Worm (Caenorhabditis elegans) whole organism, mixed stage, embryonic: ENCODE measurements around the gene rhr-1.
A peak's percentile ranks its signal among the peaks of the same experiment; 100 is the strongest.

Source experiments
- M03D4.4 ChIP-seq: sonication (generic microtip); optimal IDR thresholded peaks from 2 replicates; lab custom pipeline; 2017; ENCODE audit warnings: mild to moderate bottlenecking, missing genetic modification characterization, missing compliant biosample characterization
- blmp-1 ChIP-seq: fragments of 150-350 bp; optimal IDR thresholded peaks from 2 replicates; lab custom pipeline; 2014; ENCODE audit warnings: missing biosample characterization, missing genetic modification characterization
- ceh-43 ChIP-seq: fragments of 200-800 bp; sonication (Bioruptor generic); optimal IDR thresholded peaks from 2 replicates; lab custom pipeline; 2018; ENCODE audit warnings: mild to moderate bottlenecking, missing genetic modification characterization, moderate library complexity, missing compliant biosample characterization
- ceh-83 ChIP-seq: fragments of 200-800 bp; sonication (Bioruptor generic); optimal IDR thresholded peaks from 2 replicates; lab custom pipeline; 2018; ENCODE audit warnings: mild to moderate bottlenecking, missing genetic modification characterization, missing compliant biosample characterization
- ces-1 ChIP-seq: fragments of 150-350 bp; optimal IDR thresholded peaks from 2 replicates; lab custom pipeline; 2014; ENCODE audit warnings: missing biosample characterization, missing genetic modification reagents, missing genetic modification characterization
- cnd-1 ChIP-seq: fragments of 200-800 bp; sonication (Bioruptor generic); optimal IDR thresholded peaks from 2 replicates; lab custom pipeline; 2018; ENCODE audit warnings: mild to moderate bottlenecking, missing genetic modification characterization, missing compliant biosample characterization
- drap-1 ChIP-seq: fragments of 200-800 bp; sonication (Bioruptor generic); optimal IDR thresholded peaks from 3 replicates; lab custom pipeline; 2018; ENCODE audit warnings: mild to moderate bottlenecking, missing genetic modification characterization, missing compliant biosample characterization
- elt-1 ChIP-seq: sonication (generic microtip); optimal IDR thresholded peaks from 2 replicates; lab custom pipeline; 2017; ENCODE audit warnings: missing genetic modification characterization, mild to moderate bottlenecking, missing compliant biosample characterization, antibody characterized with exemption, moderate library complexity, borderline replicate concordance; ENCODE audit not compliant: insufficient read depth
- flh-1 ChIP-seq: fragments of 200-800 bp; sonication (Bioruptor generic); optimal IDR thresholded peaks from 2 replicates; lab custom pipeline; 2018; ENCODE audit warnings: mild to moderate bottlenecking, missing genetic modification characterization, moderate library complexity, missing compliant biosample characterization
- ham-2 ChIP-seq: fragments of 200-800 bp; sonication (Bioruptor generic); optimal IDR thresholded peaks from 2 replicates; lab custom pipeline; 2018; ENCODE audit warnings: mild to moderate bottlenecking, missing genetic modification characterization, missing compliant biosample characterization
- hlh-1 ChIP-seq: fragments of 150-350 bp; optimal IDR thresholded peaks from 2 replicates; lab custom pipeline; 2014; ENCODE audit warnings: missing biosample characterization, missing genetic modification reagents, missing genetic modification characterization
- lin-13 ChIP-seq: fragments of 150-350 bp; optimal IDR thresholded peaks from 2 replicates; lab custom pipeline; 2014; ENCODE audit warnings: missing biosample characterization, missing genetic modification characterization
- lin-32 ChIP-seq: fragments of 200-800 bp; sonication (Bioruptor generic); optimal IDR thresholded peaks from 2 replicates; lab custom pipeline; 2018; ENCODE audit warnings: mild to moderate bottlenecking, missing genetic modification characterization, missing compliant biosample characterization
- mab-5 ChIP-seq: fragments of 150-350 bp; optimal IDR thresholded peaks from 2 replicates; lab custom pipeline; 2014; ENCODE audit warnings: missing biosample characterization, missing genetic modification characterization
- mep-1 ChIP-seq: fragments of 150-350 bp; optimal IDR thresholded peaks from 2 replicates; lab custom pipeline; 2017; ENCODE audit warnings: missing biosample characterization, missing genetic modification reagents, missing genetic modification characterization, inconsistent platforms
- mls-2 ChIP-seq: sonication (generic microtip); optimal IDR thresholded peaks from 2 replicates; lab custom pipeline; 2016; ENCODE audit warnings: mild to moderate bottlenecking, missing genetic modification characterization, moderate library complexity, missing compliant biosample characterization
- nhr-12 ChIP-seq: fragments of 150-350 bp; optimal IDR thresholded peaks from 2 replicates; lab custom pipeline; 2014; ENCODE audit warnings: missing biosample characterization, missing genetic modification characterization
- nhr-2 ChIP-seq: fragments of 150-350 bp; optimal IDR thresholded peaks from 2 replicates; lab custom pipeline; 2014; ENCODE audit warnings: missing biosample characterization, missing genetic modification characterization
- nhr-237 ChIP-seq: fragments of 150-350 bp; optimal IDR thresholded peaks from 2 replicates; lab custom pipeline; 2014; ENCODE audit warnings: missing biosample characterization, missing genetic modification characterization
- nhr-28 ChIP-seq: fragments of 150-350 bp; optimal IDR thresholded peaks from 2 replicates; lab custom pipeline; 2014; ENCODE audit warnings: missing biosample characterization, missing genetic modification characterization
- nhr-76 ChIP-seq: sonication (generic microtip); optimal IDR thresholded peaks from 2 replicates; lab custom pipeline; 2017; ENCODE audit warnings: missing biosample characterization, missing genetic modification characterization
- pha-4 ChIP-seq: fragments of 150-350 bp; optimal IDR thresholded peaks from 2 replicates; lab custom pipeline; 2018; ENCODE audit warnings: missing biosample characterization, missing genetic modification reagents, missing genetic modification characterization
- sem-2 ChIP-seq: fragments of 200-800 bp; sonication (Bioruptor generic); optimal IDR thresholded peaks from 2 replicates; lab custom pipeline; 2018; ENCODE audit warnings: mild to moderate bottlenecking, missing genetic modification characterization, missing compliant biosample characterization
- sptf-1 ChIP-seq: sonication (generic microtip); optimal IDR thresholded peaks from 2 replicates; lab custom pipeline; 2017; ENCODE audit warnings: mild to moderate bottlenecking, missing genetic modification characterization, moderate library complexity, missing compliant biosample characterization
- tbx-8 ChIP-seq: fragments of 200-800 bp; sonication (Bioruptor generic); optimal IDR thresholded peaks from 2 replicates; lab custom pipeline; 2018; ENCODE audit warnings: mild to moderate bottlenecking, missing genetic modification characterization, moderate library complexity, missing compliant biosample characterization
- unc-39 ChIP-seq: fragments of 150-350 bp; optimal IDR thresholded peaks from 2 replicates; lab custom pipeline; 2014; ENCODE audit warnings: missing biosample characterization, missing genetic modification characterization
- unc-62 ChIP-seq: fragments of 150-350 bp; optimal IDR thresholded peaks from 2 replicates; lab custom pipeline; 2014; ENCODE audit warnings: missing biosample characterization, missing genetic modification reagents, missing genetic modification characterization
- zip-8 ChIP-seq: fragments of 150-350 bp; optimal IDR thresholded peaks from 2 replicates; lab custom pipeline; 2014; ENCODE audit warnings: missing biosample characterization, missing genetic modification characterization
- ztf-11 ChIP-seq: fragments of 150-350 bp; optimal IDR thresholded peaks from 2 replicates; lab custom pipeline; 2014; ENCODE audit warnings: missing biosample characterization, missing genetic modification characterization

rhr-1 gene

DNA sequence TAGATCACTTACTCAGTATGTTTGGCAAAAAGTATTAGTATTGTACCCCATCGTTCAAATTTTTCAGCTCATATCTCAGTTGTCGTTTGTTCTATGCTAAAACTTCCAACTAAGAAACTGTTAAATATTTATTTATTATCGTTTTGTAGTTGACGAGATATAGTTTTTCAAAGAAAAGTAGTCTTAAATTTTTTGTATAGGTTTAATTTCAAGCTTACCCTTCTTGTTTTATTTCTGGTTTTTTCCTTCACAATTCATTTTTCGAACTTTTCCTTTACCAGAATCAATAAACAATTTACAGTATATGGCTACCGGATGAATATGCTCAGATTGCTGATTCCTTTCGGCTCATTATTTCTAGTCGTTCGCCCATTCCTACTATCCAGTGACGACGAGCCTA lies 17.9 kb downstream of the rhr-1 start, which contains the start of gene F08F3.1:
Gene F08F3.1 (plus strand): TSS at position 301 of the 400 bp plus-strand sequence.
- TF ChIP-seq mep-1 (tag; lab: Kevin White, UChicago), result no peak
- no peak for TF ChIP-seq drap-1
- no peak for TF ChIP-seq M03D4.4 (tag; lab: Kevin White, UChicago)
- no peak for TF ChIP-seq nhr-12 (tag; lab: Kevin White, UChicago)
- no peak for TF ChIP-seq nhr-2 (tag; lab: Kevin White, UChicago)
- no peak for TF ChIP-seq lin-13
- TF ChIP-seq sptf-1 (tag; lab: Kevin White, UChicago), result no peak
- TF ChIP-seq, all 35 proteins: peak for 0

- TF ChIP-seq unc-62 (GFP tag; lab: Kevin White, UChicago) (no peak), hlh-1 (tag; lab: Kevin White, UChicago) (no peak), nhr-12 (tag; lab: Kevin White, UChicago) (no peak), ceh-83 (GFP tag; lab: Kevin White, UChicago) (no peak), elt-1 (tag; lab: Kevin White, UChicago) (no peak), mab-5 (no peak), nhr-2 (tag; lab: Kevin White, UChicago) (no peak)
These were observed 19.1 kb downstream of the rhr-1 start for ce11 chrV:5447057-5447456.

ce11 chrV:5450742-5451141 lies 22.8 kb downstream of the rhr-1 start:
- TF ChIP-seq nhr-12 (tag; lab: Kevin White, UChicago) (no peak), blmp-1 (tag; lab: Kevin White, UChicago) (no peak), sem-2 (GFP tag; lab: Kevin White, UChicago) (no peak), unc-39 (tag; lab: Kevin White, UChicago) (no peak), hlh-1 (tag; lab: Kevin White, UChicago) (no peak), ham-2 (GFP tag; lab: Kevin White, UChicago) (no peak), flh-1 (GFP tag; lab: Kevin White, UChicago) (no peak), ceh-43 (no peak), cnd-1 (no peak), ces-1 (GFP tag; lab: Kevin White, UChicago) (no peak), nhr-28 (tag; lab: Kevin White, UChicago) (no peak), pha-4 (no peak), tbx-8 (GFP tag; lab: Kevin White, UChicago) (no peak), mab-5 (no peak)

- no peak for TF ChIP-seq ztf-11 (tag; lab: Kevin White, UChicago)
These were observed 25.7 kb downstream of the rhr-1 start, which contains the start of gene glc-3 for ce11 chrV:5453615-5454014. glc-3 (minus strand) TSS chrV:5453715.

- no peak for TF ChIP-seq nhr-237 (tag; lab: Kevin White, UChicago)
- TF ChIP-seq ces-1 (GFP tag; lab: Kevin White, UChicago), result peak; percentile 9
These were observed 27.0 kb downstream of the rhr-1 start for ce11 chrV:5454955-5455354.

ce11 chrV:5459806-5460205 lies 31.8 kb downstream of the rhr-1 start, which contains the start of gene ZC317.2:
ZC317.2 (plus strand) TSS chrV:5460106.
- TF ChIP-seq hlh-1 (tag; lab: Kevin White, UChicago) (no peak), nhr-237 (tag; lab: Kevin White, UChicago) (no peak), zip-8 (no peak), lin-32 (GFP tag; lab: Kevin White, UChicago) (no peak), ham-2 (GFP tag; lab: Kevin White, UChicago) (no peak), mab-5 (no peak), nhr-76 (tag; lab: Kevin White, UChicago) (no peak), mls-2 (no peak), elt-1 (tag; lab: Kevin White, UChicago) (no peak), ces-1 (GFP tag; lab: Kevin White, UChicago) (no peak), unc-39 (tag; lab: Kevin White, UChicago) (no peak)
